Fruit fly (Drosophila melanogaster): ENCODE measurements around the gene CG34273.

Gene CG34273

dm6 chr3R:14511123-14511908 is 5.5 kb upstream of the CG34273 start, which contains the start of the genes HtrA2 and mRpL11 (continued):
- peak; percentile 25 for TF ChIP-seq CG9437 (GFP tag; optimal IDR thresholded peaks at IDR 0.05)
- no peak for TF ChIP-seq CG6813 (GFP tag; optimal IDR thresholded peaks at IDR 0.05)
- TF ChIP-seq CG14710 (tag; optimal IDR thresholded peaks at IDR 0.05): peak; percentile 74
- no peak for TF ChIP-seq Nf-YB (GFP tag; optimal IDR thresholded peaks at IDR 0.05)
- peak; percentile 65 for TF ChIP-seq BEAF-32 (GFP tag; optimal IDR thresholded peaks at IDR 0.05)
- no peak for TF ChIP-seq tup (GFP tag; optimal IDR thresholded peaks at IDR 0.05)
- peak; percentile 99 for TF ChIP-seq MBD-R2 (GFP tag; IDR thresholded peaks at IDR 0.05)
- no peak for TF ChIP-seq Six4 (GFP tag; optimal IDR thresholded peaks at IDR 0.05)
- no peak for TF ChIP-seq stc (GFP tag; IDR thresholded peaks at IDR 0.05)
- peak; percentile 21; the same call in 1 of the 2 replicates for TF ChIP-seq klu (GFP tag; IDR thresholded peaks at IDR 0.05)
- peak; percentile 39 for TF ChIP-seq CG1602 (GFP tag; optimal IDR thresholded peaks at IDR 0.05)
- TF ChIP-seq insv (GFP tag; optimal IDR thresholded peaks at IDR 0.05): peak in 1 of 2 experiments; percentile 87
- peak; percentile 44 for TF ChIP-seq hbn (GFP tag; IDR thresholded peaks at IDR 0.05; ENCODE audit: partially characterized antibody)
- peak; percentile 47 for TF ChIP-seq Dad (GFP tag; optimal IDR thresholded peaks at IDR 0.05)
- TF ChIP-seq Sry-β (GFP tag; optimal IDR thresholded peaks at IDR 0.05): peak; percentile 100
- peak; percentile 18 for TF ChIP-seq CG33213 (GFP tag; optimal IDR thresholded peaks at IDR 0.05)
- peak; percentile 57 for TF ChIP-seq CG13287 (GFP tag; IDR thresholded peaks at IDR 0.05; ENCODE audit: partially characterized antibody)
- TF ChIP-seq Hr78 (GFP tag; optimal IDR thresholded peaks at IDR 0.05): no peak
- peak; percentile 44 for TF ChIP-seq CG18619 (GFP tag; optimal IDR thresholded peaks at IDR 0.05)
- no peak for TF ChIP-seq CG15073 (GFP tag; optimal IDR thresholded peaks at IDR 0.05)
- TF ChIP-seq Fer3 (tag; optimal IDR thresholded peaks at IDR 0.05): peak; percentile 52
- no peak; the same call in 1 of the 3 replicates for TF ChIP-seq CG17361 (GFP tag; IDR thresholded peaks at IDR 0.05)
- TF ChIP-seq ro (GFP tag; IDR thresholded peaks at IDR 0.05): no peak
- no peak for TF ChIP-seq Hand (GFP tag; optimal IDR thresholded peaks at IDR 0.05)
- TF ChIP-seq CG3995 (GFP tag; optimal IDR thresholded peaks at IDR 0.05): peak; percentile 63
- peak; percentile 38 for TF ChIP-seq eyg (GFP tag; optimal IDR thresholded peaks at IDR 0.05)
- peak; percentile 55 for TF ChIP-seq tgo (GFP tag; IDR thresholded peaks at IDR 0.05)
- no peak for TF ChIP-seq CG1832 (GFP tag; optimal IDR thresholded peaks at IDR 0.05)
- TF ChIP-seq gsb-n (tag; optimal IDR thresholded peaks at IDR 0.05): peak; percentile 70
- TF ChIP-seq nmo (GFP tag; optimal IDR thresholded peaks at IDR 0.05): peak; percentile 85
- peak; percentile 18 for TF ChIP-seq grn (GFP tag; optimal IDR thresholded peaks at IDR 0.05)
- TF ChIP-seq stwl (tag; optimal IDR thresholded peaks at IDR 0.05): peak; percentile 81
- TF ChIP-seq Dref (GFP tag; IDR thresholded peaks at IDR 0.05): peak; percentile 93
- TF ChIP-seq HLH4C (GFP tag; IDR thresholded peaks at IDR 0.05; ENCODE audit: partially characterized antibody): peak; percentile 46; the same call in 2 of the 3 replicates
- TF ChIP-seq Jarid2 (GFP tag; optimal IDR thresholded peaks at IDR 0.05): no peak
- TF ChIP-seq grau (tag; optimal IDR thresholded peaks at IDR 0.05): no peak
- TF ChIP-seq CG1024 (GFP tag; IDR thresholded peaks at IDR 0.05): no peak
- peak; percentile 41 for TF ChIP-seq CG10209 (GFP tag; optimal IDR thresholded peaks at IDR 0.05)
- no peak for TF ChIP-seq z (GFP tag; IDR thresholded peaks at IDR 0.05)
- TF ChIP-seq Spps (tag; optimal IDR thresholded peaks at IDR 0.05): no peak
- TF ChIP-seq chif (GFP tag; optimal IDR thresholded peaks at IDR 0.05): peak; percentile 39 to 60
- TF ChIP-seq CG8765 (GFP tag; IDR thresholded peaks at IDR 0.05): 0 out of 2 replicates have a peak, but pooled peaks have one; percentile 17
- peak; percentile 63; the same call in 1 of the 3 replicates for TF ChIP-seq otp (GFP tag; IDR thresholded peaks at IDR 0.05)
- no peak for TF ChIP-seq Trl (optimal IDR thresholded peaks at IDR 0.05)
- TF ChIP-seq Trl (GFP tag; optimal IDR thresholded peaks at IDR 0.05): peak; percentile 66
- TF ChIP-seq repo (GFP tag; optimal IDR thresholded peaks at IDR 0.05): peak; percentile 13
- TF ChIP-seq CG11456 (GFP tag; IDR thresholded peaks at IDR 0.05): peak; percentile 53; the same call in 2 of the 3 replicates
- TF ChIP-seq Atf-2 (GFP tag; optimal IDR thresholded peaks at IDR 0.05): peak; percentile 4
- TF ChIP-seq CkIIα-i1 (GFP tag; IDR thresholded peaks at IDR 0.05): no peak
